Worm (Caenorhabditis elegans) whole organism, L4 larva: ENCODE results near the gene M04C3.5.

ENCODE experiments used
- F10B5.3 ChIP-seq: sonication (generic microtip); optimal IDR thresholded peaks from 2 replicates; lab custom pipeline; 2016; ENCODE audit warnings: mild to moderate bottlenecking, missing genetic modification characterization, missing compliant biosample characterization
- F26F4.8 ChIP-seq: fragments of 200-800 bp; sonication (Bioruptor generic); conservative IDR thresholded peaks from 2 replicates; pipeline ENCODE4 v1.3.6; 2022; ENCODE audit warnings: missing genetic modification characterization, missing compliant biosample characterization
- F37D6.2 ChIP-seq: sonication (generic microtip); optimal IDR thresholded peaks from 2 replicates; lab custom pipeline; 2016; ENCODE audit warnings: mild to moderate bottlenecking, missing genetic modification characterization, missing compliant biosample characterization
- F44E2.7 ChIP-seq: fragments of 200-800 bp; sonication (Bioruptor generic); IDR thresholded peaks from 2 replicates; pipeline ENCODE4 v2.1.2; 2022; ENCODE audit warnings: missing genetic modification characterization, missing compliant biosample characterization
- T20F7.1 ChIP-seq: fragments of 200-800 bp; sonication (Bioruptor generic); optimal IDR thresholded peaks from 2 replicates; lab custom pipeline; 2018; ENCODE audit warnings: mild to moderate bottlenecking, missing genetic modification characterization, missing compliant biosample characterization
- Y105C5A.15 ChIP-seq: fragments of 200-800 bp; sonication (Bioruptor generic); IDR thresholded peaks from 2 replicates; pipeline ENCODE4 v1.3.6; 2022; ENCODE audit warnings: missing genetic modification characterization, missing compliant biosample characterization
- Y5F2A.4 ChIP-seq: fragments of 200-800 bp; sonication (Bioruptor generic); optimal IDR thresholded peaks from 2 replicates; lab custom pipeline; 2018; ENCODE audit warnings: mild to moderate bottlenecking, missing genetic modification characterization, missing compliant biosample characterization
- aha-1 ChIP-seq: fragments of 150-350 bp; peaks from one replicate; lab custom pipeline; 2014; ENCODE audit warnings: missing biosample characterization, missing genetic modification characterization
- ceh-62 ChIP-seq: sonication (generic microtip); optimal IDR thresholded peaks from 2 replicates; lab custom pipeline; 2017; ENCODE audit warnings: missing biosample characterization, missing genetic modification characterization
- dmd-8 ChIP-seq: fragments of 200-800 bp; sonication (Bioruptor generic); IDR thresholded peaks from 2 replicates; pipeline ENCODE4 v1.3.6; 2022; ENCODE audit warnings: missing genetic modification characterization, missing compliant biosample characterization
- dmd-9 ChIP-seq: fragments of 200-800 bp; sonication (Bioruptor generic); IDR thresholded peaks from 2 replicates; pipeline ENCODE4 v1.3.6; 2022; ENCODE audit warnings: missing genetic modification reagents, missing genetic modification characterization, missing compliant biosample characterization
- duxl-1 ChIP-seq: sonication (generic microtip); optimal IDR thresholded peaks from 2 replicates; lab custom pipeline; 2016; ENCODE audit warnings: mild to moderate bottlenecking, missing genetic modification characterization, moderate library complexity, missing compliant biosample characterization; ENCODE audit not compliant: poor library complexity
- egl-27 ChIP-seq: sonication (generic microtip); optimal IDR thresholded peaks from 3 replicates; lab custom pipeline; 2017; ENCODE audit warnings: missing biosample characterization, missing genetic modification reagents, missing genetic modification characterization
- egl-43 ChIP-seq: fragments of 200-800 bp; sonication (Bioruptor generic); IDR thresholded peaks from 2 replicates; pipeline ENCODE4 v1.3.6; 2022; ENCODE audit warnings: missing genetic modification reagents, missing genetic modification characterization, missing compliant biosample characterization
- fkh-10 ChIP-seq: fragments of 150-350 bp; optimal IDR thresholded peaks from 2 replicates; lab custom pipeline; 2014; ENCODE audit warnings: missing biosample characterization, missing genetic modification reagents, missing genetic modification characterization
- hif-1 ChIP-seq, 2 experiments: sonication (generic microtip); optimal IDR thresholded peaks; 2 replicates each; lab custom pipeline; 2016 to 2017; ENCODE audit warnings: missing compliant biosample characterization in 2 of 2, missing genetic modification characterization in 2 of 2, missing genetic modification reagents in 2 of 2, missing genotype in 2 of 2, mild to moderate bottlenecking in 1 of 2
- hmg-1.1 ChIP-seq: fragments of 200-800 bp; sonication (Bioruptor generic); IDR thresholded peaks from 2 replicates; pipeline ENCODE4 v1.3.6; 2022; ENCODE audit warnings: missing genetic modification reagents, missing genetic modification characterization, missing compliant biosample characterization
- jun-1 ChIP-seq: fragments of 150-350 bp; optimal IDR thresholded peaks from 2 replicates; lab custom pipeline; 2014; ENCODE audit warnings: missing biosample characterization, missing genetic modification reagents, missing genetic modification characterization
- lim-7 ChIP-seq: fragments of 200-800 bp; sonication (Bioruptor generic); IDR thresholded peaks from 2 replicates; pipeline ENCODE4 v1.3.6; 2022; ENCODE audit warnings: missing genetic modification characterization, missing compliant biosample characterization
- lin-38 ChIP-seq: fragments of 200-800 bp; sonication (Bioruptor generic); IDR thresholded peaks from 2 replicates; pipeline ENCODE4 v1.3.6; 2022; ENCODE audit warnings: missing genetic modification reagents, missing genetic modification characterization, missing compliant biosample characterization
- lin-39 ChIP-seq: fragments of 150-350 bp; optimal IDR thresholded peaks from 2 replicates; lab custom pipeline; 2014; ENCODE audit warnings: missing biosample characterization, missing genetic modification reagents, missing genetic modification characterization
- lsy-2 ChIP-seq, 2 experiments: fragments of 150-350 bp in 1 of 2; sonication (generic microtip) in 1 of 2; optimal IDR thresholded peaks; 2 replicates each; lab custom pipeline; 2014 to 2017; ENCODE audit warnings: missing biosample characterization in 2 of 2, missing genetic modification characterization in 2 of 2
- madf-5 ChIP-seq, 2 experiments: fragments of 200-800 bp; sonication (Bioruptor generic); IDR thresholded peaks; 2 replicates each; pipeline ENCODE4 v1.3.6; 2022; ENCODE audit warnings: missing compliant biosample characterization in 2 of 2, missing genetic modification characterization in 2 of 2
- mep-1 ChIP-seq: fragments of 150-350 bp; sonication (generic microtip); optimal IDR thresholded peaks from 3 replicates; lab custom pipeline; 2014; ENCODE audit warnings: missing biosample characterization, missing genetic modification characterization
- nhr-10 ChIP-seq: fragments of 150-350 bp; optimal IDR thresholded peaks from 2 replicates; lab custom pipeline; 2014; ENCODE audit warnings: missing biosample characterization, missing genetic modification characterization
- nhr-237 ChIP-seq: sonication (generic microtip); optimal IDR thresholded peaks from 2 replicates; lab custom pipeline; 2017; ENCODE audit warnings: missing biosample characterization, missing genetic modification characterization
- nhr-42 ChIP-seq: fragments of 200-800 bp; sonication (Bioruptor generic); IDR thresholded peaks from 2 replicates; pipeline ENCODE4 v1.3.6; 2022; ENCODE audit warnings: missing genetic modification characterization, missing compliant biosample characterization
- nhr-48 ChIP-seq: sonication (generic microtip); optimal IDR thresholded peaks from 2 replicates; lab custom pipeline; 2016; ENCODE audit warnings: mild to moderate bottlenecking, missing genetic modification characterization, missing compliant biosample characterization
- pha-4 ChIP-seq, 2 experiments: fragments of 150-350 bp in 1 of 2; fragments of 200-800 bp in 1 of 2; sonication (Bioruptor generic) in 1 of 2; IDR thresholded peaks in 1 of 2; optimal IDR thresholded peaks in 1 of 2; 2 replicates each; pipeline versions ENCODE4 v1.3.6 to Lab custom; 2014 to 2022; ENCODE audit warnings: missing genetic modification characterization in 2 of 2, missing genetic modification reagents in 2 of 2, missing biosample characterization in 1 of 2, missing compliant biosample characterization in 1 of 2
- rbr-2 ChIP-seq: sonication (generic microtip); optimal IDR thresholded peaks from 2 replicates; lab custom pipeline; 2016; ENCODE audit warnings: missing genotype, missing genetic modification characterization, missing compliant biosample characterization
- set-16 ChIP-seq: fragments of 200-800 bp; sonication (Bioruptor generic); IDR thresholded peaks from 2 replicates; pipeline ENCODE4 v1.3.6; 2022; ENCODE audit warnings: missing genetic modification reagents, missing genetic modification characterization, missing compliant biosample characterization
- skn-1 ChIP-seq: fragments of 150-350 bp; optimal IDR thresholded peaks from 2 replicates; lab custom pipeline; 2014; ENCODE audit warnings: missing biosample characterization, missing genetic modification characterization
- snpc-1.2 ChIP-seq: fragments of 200-800 bp; sonication (Bioruptor generic); IDR thresholded peaks from 2 replicates; pipeline ENCODE4 v1.3.6; 2022; ENCODE audit warnings: missing genetic modification reagents, missing genetic modification characterization, missing compliant biosample characterization
- snpc-4 ChIP-seq: fragments of 150-350 bp; optimal IDR thresholded peaks from 2 replicates; lab custom pipeline; 2014; ENCODE audit warnings: missing biosample characterization, missing genetic modification characterization
- spr-1 ChIP-seq: sonication (generic microtip); optimal IDR thresholded peaks from 2 replicates; lab custom pipeline; 2016; ENCODE audit warnings: mild to moderate bottlenecking, missing genetic modification characterization, missing compliant biosample characterization
- tag-97 ChIP-seq: fragments of 200-800 bp; sonication (Bioruptor generic); IDR thresholded peaks from 2 replicates; pipeline ENCODE4 v1.3.6; 2022; ENCODE audit warnings: missing genetic modification characterization, missing compliant biosample characterization
- unc-130 ChIP-seq: sonication (generic microtip); optimal IDR thresholded peaks from 2 replicates; lab custom pipeline; 2016; ENCODE audit warnings: missing genetic modification reagents, missing genetic modification characterization, missing compliant biosample characterization
- unc-39 ChIP-seq: sonication (generic microtip); optimal IDR thresholded peaks from 2 replicates; lab custom pipeline; 2017; ENCODE audit warnings: missing biosample characterization, missing genetic modification characterization
- zfp-3 ChIP-seq: fragments of 200-800 bp; sonication (Bioruptor generic); conservative IDR thresholded peaks from 2 replicates; pipeline ENCODE4 v1.3.6; 2022; ENCODE audit warnings: missing genetic modification reagents, missing genetic modification characterization, missing compliant biosample characterization
- ztf-11 ChIP-seq: fragments of 150-350 bp; optimal IDR thresholded peaks from 2 replicates; lab custom pipeline; 2014; ENCODE audit warnings: missing biosample characterization, missing genetic modification characterization

M04C3.5 gene

ce11 chrV:19484507-19484906 is 35.0 kb downstream of the M04C3.5 start, which contains the start of gene Y43F8B.17:
TSS of gene Y43F8B.17 (plus strand) at chrV:19484721.
- TF ChIP-seq unc-130 (GFP tag; lab: Kevin White, UChicago): no peak
- no peak for TF ChIP-seq F37D6.2
- no peak for TF ChIP-seq Y5F2A.4 (GFP tag; lab: Kevin White, UChicago)
- no peak for TF ChIP-seq ztf-11 (tag; lab: Kevin White, UChicago)
- TF ChIP-seq egl-43: no peak
- no peak for TF ChIP-seq zfp-3 (GFP tag; lab: Robert Waterston, UW)
- no peak for TF ChIP-seq duxl-1 (tag; lab: Kevin White, UChicago)
- no peak for TF ChIP-seq spr-1 (tag; lab: Kevin White, UChicago)
- no peak for TF ChIP-seq unc-39
- TF ChIP-seq skn-1: no peak
- no peak for TF ChIP-seq lin-39 (tag; lab: Kevin White, UChicago)
- TF ChIP-seq madf-5 (GFP tag; IDR thresholded peaks at IDR 0.05; lab: Robert Waterston, UW): no peak
- no peak for TF ChIP-seq F44E2.7
- TF ChIP-seq ceh-62: no peak
- no peak for TF ChIP-seq Y105C5A.15 (GFP tag; lab: Robert Waterston, UW)
- TF ChIP-seq lim-7: no peak
- TF ChIP-seq egl-27 (tag; lab: Kevin White, UChicago): no peak
- TF ChIP-seq, all 104 proteins: peak for 0

DNA sequence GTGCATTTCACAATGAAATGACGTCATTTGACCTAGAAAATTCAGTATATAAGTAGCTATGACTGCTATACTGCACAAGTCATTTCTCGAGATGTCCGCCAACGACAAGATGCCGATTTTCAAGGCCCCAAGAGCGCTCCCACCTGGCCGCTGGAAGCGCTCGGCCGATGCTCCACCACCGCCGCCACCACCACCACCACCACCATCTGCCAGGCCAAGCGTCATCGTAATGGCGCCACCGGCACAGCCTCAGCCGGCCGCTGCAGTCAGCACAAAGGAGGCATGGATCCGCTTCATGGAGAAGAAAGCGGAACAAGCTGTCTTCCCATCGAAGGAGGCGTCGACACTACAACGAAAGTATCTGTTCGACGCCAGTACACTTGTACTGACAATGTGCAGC is 35.7 kb downstream of the M04C3.5 start, which contains the start of gene Y43F8B.28:
Y43F8B.28 (plus strand) TSS at position 59 of the 400 bp plus-strand sequence.
- TF ChIP-seq F10B5.3 (no peak), dmd-8 (GFP tag; lab: Robert Waterston, UW) (no peak), set-16 (peak; percentile 95)

DNA sequence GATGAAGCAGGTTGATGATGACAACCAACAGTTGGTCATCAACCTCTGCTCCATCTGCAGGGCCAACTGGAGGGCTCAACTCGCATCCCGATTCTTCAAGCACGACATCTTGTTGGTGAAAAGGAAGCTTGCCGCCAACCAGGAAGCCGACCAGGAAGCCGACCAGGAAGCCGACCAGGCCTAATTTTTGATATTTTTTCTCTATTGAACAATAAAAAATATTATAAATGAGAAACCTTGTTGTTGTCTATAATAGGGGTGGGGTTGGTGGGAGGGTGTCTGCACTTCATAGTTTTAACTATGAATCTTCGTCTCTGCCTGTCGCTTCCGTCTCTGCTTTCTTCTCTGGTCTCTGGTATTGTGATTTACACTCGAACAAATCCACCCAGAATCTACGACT is 36.2 kb downstream of the M04C3.5 start, which contains the start of gene Y43F8B.18:
Y43F8B.18 (plus strand) TSS at position 301 of the 400 bp plus-strand sequence.
- TF ChIP-seq duxl-1 (tag; lab: Kevin White, UChicago) (no peak), tag-97 (GFP tag; lab: Robert Waterston, UW) (no peak), snpc-4 (tag; lab: Kevin White, UChicago) (no peak), lim-7 (no peak), rbr-2 (tag; lab: Kevin White, UChicago) (no peak), dmd-9 (GFP tag; lab: Robert Waterston, UW) (no peak), nhr-10 (tag; lab: Kevin White, UChicago) (no peak)
- TF ChIP-seq, all 104 proteins: peak for 0

DNA sequence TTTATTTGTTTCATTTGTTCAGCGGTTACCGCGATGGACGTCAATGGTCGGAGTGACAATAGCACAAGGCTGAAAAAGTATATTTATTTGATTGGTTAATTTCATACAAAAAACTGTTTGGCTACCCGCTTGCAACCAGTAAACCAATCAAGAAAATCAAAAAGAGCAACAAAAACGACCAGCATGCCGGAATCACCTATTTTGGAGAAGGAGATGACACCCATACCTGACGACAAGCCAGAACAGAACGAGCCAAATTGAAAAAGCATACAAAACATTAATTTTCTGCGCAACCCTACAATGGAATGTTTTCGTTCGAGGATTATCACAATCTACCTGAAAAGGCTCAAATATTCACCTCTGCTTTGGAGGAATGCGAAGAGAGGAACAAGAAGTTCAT is 40.9 kb downstream of the M04C3.5 start, which contains the start of gene Y43F8B.7:
Y43F8B.7 (plus strand) TSS at position 301 of the 400 bp plus-strand sequence.
- TF ChIP-seq zfp-3 (GFP tag; lab: Robert Waterston, UW) (no peak), lim-7 (no peak), mep-1 (tag; lab: Kevin White, UChicago) (no peak), lsy-2 (tag; optimal IDR thresholded peaks at IDR 0.05; lab: Kevin White, UChicago) (no peak)

- TF ChIP-seq nhr-42 (GFP tag; lab: Robert Waterston, UW) (no peak), lin-38 (GFP tag; lab: Robert Waterston, UW) (no peak), snpc-1.2 (no peak), F44E2.7 (no peak), F26F4.8 (GFP tag; lab: Robert Waterston, UW) (no peak)
Observed at ce11 chrV:19491302-19491701, 41.8 kb downstream of the M04C3.5 start, which contains the start of gene Y43F8B.29. TSS of gene Y43F8B.29 (plus strand) at chrV:19491602.

ce11 chrV:19495145-19495544 is 45.6 kb downstream of the M04C3.5 start:
- TF ChIP-seq unc-39: no peak
- no peak for TF ChIP-seq fkh-10 (GFP tag; lab: Kevin White, UChicago)
- TF ChIP-seq tag-97 (GFP tag; lab: Robert Waterston, UW): no peak
- TF ChIP-seq hmg-1.1: no peak
- TF ChIP-seq snpc-1.2: 0 out of 2 replicates have a peak, but pooled peaks have one; percentile 20
- TF ChIP-seq T20F7.1 (GFP tag; lab: Kevin White, UChicago): no peak
- TF ChIP-seq hif-1 (tag; optimal IDR thresholded peaks at IDR 0.05; lab: Kevin White, UChicago): no peak
- peak; percentile 89 for TF ChIP-seq set-16
- TF ChIP-seq madf-5 (GFP tag; IDR thresholded peaks at IDR 0.05; lab: Robert Waterston, UW): no peak
- TF ChIP-seq jun-1: no peak
- no peak for TF ChIP-seq mep-1 (tag; lab: Kevin White, UChicago)
- no peak for TF ChIP-seq nhr-237
- no peak for TF ChIP-seq nhr-48 (tag; lab: Kevin White, UChicago)
- no peak for TF ChIP-seq pha-4 (GFP tag; IDR thresholded peaks at IDR 0.05; lab: Robert Waterston, UW)
- TF ChIP-seq pha-4 (tag; optimal IDR thresholded peaks at IDR 0.05; lab: Kevin White, UChicago): no peak
- TF ChIP-seq aha-1: no peak
